Fruit fly (Drosophila melanogaster) whole organism, prepupa: ENCODE data around the gene Prp31.

Experiments used
- Blimp-1 ChIP-seq: fragments of 200-800 bp; sonication (Bioruptor generic); optimal IDR thresholded peaks from 3 replicates; lab custom pipeline; 2017; ENCODE audit warnings: missing biosample characterization, missing genetic modification characterization, mild to moderate bottlenecking, moderate library complexity, missing genetic modification reagents
- CG10631 ChIP-seq: fragments of 200-800 bp; sonication (Bioruptor generic); optimal IDR thresholded peaks from 2 replicates; lab custom pipeline; 2016; ENCODE audit warnings: missing biosample characterization, missing genetic modification characterization
- CG11294 ChIP-seq: fragments of 200-800 bp; sonication (Bioruptor generic); IDR thresholded peaks from 2 replicates; pipeline ENCODE4 v1.3.6; 2022; ENCODE audit warnings: missing biosample characterization, missing genetic modification characterization
- CG11762 ChIP-seq: fragments of 200-800 bp; sonication (Bioruptor generic); optimal IDR thresholded peaks from 3 replicates; lab custom pipeline; 2016; ENCODE audit warnings: missing biosample characterization, missing genetic modification characterization; ENCODE audit not compliant: insufficient read depth
- CG11902 ChIP-seq: fragments of 200-800 bp; sonication (Bioruptor generic); optimal IDR thresholded peaks from 3 replicates; lab custom pipeline; 2016; ENCODE audit warnings: missing biosample characterization, missing genetic modification characterization
- CG15336 ChIP-seq: fragments of 200-800 bp; sonication (Bioruptor generic); IDR thresholded peaks from 2 replicates; pipeline ENCODE4 v1.3.6; 2022; ENCODE audit warnings: missing biosample characterization, missing genetic modification characterization
- CG34406 ChIP-seq: fragments of 200-800 bp; sonication (Bioruptor generic); optimal IDR thresholded peaks from 3 replicates; lab custom pipeline; 2016; ENCODE audit warnings: missing biosample characterization, missing genetic modification characterization
- CG3919 ChIP-seq: fragments of 200-800 bp; sonication (Bioruptor generic); optimal IDR thresholded peaks from 3 replicates; lab custom pipeline; 2016; ENCODE audit warnings: missing biosample characterization, missing genetic modification characterization
- CG6163 ChIP-seq: fragments of 200-800 bp; sonication (Bioruptor generic); IDR thresholded peaks from 3 replicates; pipeline ENCODE4 v1.3.6; 2022; ENCODE audit warnings: missing biosample characterization, missing genetic modification characterization
- CG6276 ChIP-seq: fragments of 200-800 bp; sonication (Bioruptor generic); optimal IDR thresholded peaks from 2 replicates; lab custom pipeline; 2017; ENCODE audit warnings: missing biosample characterization, mild to moderate bottlenecking, missing genetic modification characterization
- CG7368 ChIP-seq: fragments of 200-800 bp; sonication (Bioruptor generic); optimal IDR thresholded peaks from 3 replicates; lab custom pipeline; 2016; ENCODE audit warnings: missing biosample characterization, missing genetic modification characterization
- CG8319 ChIP-seq: fragments of 200-800 bp; sonication (Bioruptor generic); optimal IDR thresholded peaks from 3 replicates; lab custom pipeline; 2016; ENCODE audit warnings: missing biosample characterization, missing genetic modification characterization
- CG8632 ChIP-seq: fragments of 200-800 bp; sonication (Bioruptor generic); optimal IDR thresholded peaks from 3 replicates; lab custom pipeline; 2016; ENCODE audit warnings: missing biosample characterization, missing genetic modification characterization
- CG9139 ChIP-seq: fragments of 200-800 bp; sonication (Bioruptor generic); optimal IDR thresholded peaks from 3 replicates; lab custom pipeline; 2017; ENCODE audit warnings: missing biosample characterization, mild to moderate bottlenecking, missing genetic modification characterization
- Eip75B ChIP-seq: fragments of 200-800 bp; sonication (Bioruptor generic); optimal IDR thresholded peaks from 3 replicates; lab custom pipeline; 2016; ENCODE audit warnings: missing biosample characterization, missing genetic modification characterization
- Eip78C ChIP-seq: fragments of 200-800 bp; sonication (Bioruptor generic); peaks from one replicate; lab custom pipeline; 2016; ENCODE audit warnings: missing biosample characterization, missing genetic modification characterization
- Eip93F ChIP-seq: fragments of 200-800 bp; sonication (Bioruptor generic); optimal IDR thresholded peaks from 2 replicates; lab custom pipeline; 2016; ENCODE audit warnings: missing biosample characterization, mild to moderate bottlenecking, missing genetic modification characterization
- Ets21C ChIP-seq: fragments of 200-800 bp; sonication (Bioruptor generic); optimal IDR thresholded peaks from 3 replicates; lab custom pipeline; 2016; ENCODE audit warnings: missing biosample characterization, missing genetic modification characterization
- Hr39 ChIP-seq: fragments of 200-800 bp; sonication (Bioruptor generic); optimal IDR thresholded peaks from 2 replicates; lab custom pipeline; 2016; ENCODE audit warnings: missing biosample characterization, missing genetic modification characterization
- Hr4 ChIP-seq: fragments of 200-800 bp; sonication (Bioruptor generic); optimal IDR thresholded peaks from 3 replicates; lab custom pipeline; 2016; ENCODE audit warnings: missing biosample characterization, missing genetic modification characterization
- Met ChIP-seq: fragments of 200-800 bp; sonication (Bioruptor generic); optimal IDR thresholded peaks from 3 replicates; lab custom pipeline; 2016; ENCODE audit warnings: missing biosample characterization, missing genetic modification characterization
- OdsH ChIP-seq: fragments of 200-800 bp; sonication (Bioruptor generic); optimal IDR thresholded peaks from 3 replicates; lab custom pipeline; 2016; ENCODE audit warnings: missing biosample characterization, missing genetic modification characterization
- Smox ChIP-seq: fragments of 200-800 bp; sonication (Bioruptor generic); optimal IDR thresholded peaks from 3 replicates; lab custom pipeline; 2016; ENCODE audit warnings: missing biosample characterization, missing genetic modification characterization
- Sox102F ChIP-seq: fragments of 200-800 bp; sonication (Bioruptor generic); optimal IDR thresholded peaks from 2 replicates; lab custom pipeline; 2016; ENCODE audit warnings: missing biosample characterization, mild to moderate bottlenecking, missing genetic modification characterization
- dsx ChIP-seq: fragments of 200-800 bp; optimal IDR thresholded peaks from 3 replicates; lab custom pipeline; 2019; ENCODE audit warnings: missing biosample characterization, mild to moderate bottlenecking, missing genetic modification characterization, moderate library complexity; ENCODE audit not compliant: poor library complexity, severe bottlenecking
- esn ChIP-seq: fragments of 200-800 bp; sonication (Bioruptor generic); optimal IDR thresholded peaks from 2 replicates; lab custom pipeline; 2016; ENCODE audit warnings: missing biosample characterization, mild to moderate bottlenecking, missing genetic modification characterization, moderate library complexity
- fkh ChIP-seq: fragments of 200-800 bp; sonication (Bioruptor generic); optimal IDR thresholded peaks from 3 replicates; lab custom pipeline; 2017; ENCODE audit warnings: missing biosample characterization, mild to moderate bottlenecking, missing genetic modification characterization, moderate library complexity
- pdm3 ChIP-seq: fragments of 200-800 bp; sonication (Bioruptor generic); optimal IDR thresholded peaks from 3 replicates; lab custom pipeline; 2016; ENCODE audit warnings: missing biosample characterization, missing genetic modification characterization
- salr ChIP-seq, 2 experiments: fragments of 200-800 bp; sonication (Bioruptor generic); optimal IDR thresholded peaks; 3 replicates each; lab custom pipeline; 2016 to 2018; ENCODE audit warnings: missing biosample characterization in 2 of 2, missing genetic modification characterization in 2 of 2, mild to moderate bottlenecking in 1 of 2
- ss ChIP-seq, 2 experiments: fragments of 200-800 bp; sonication (Bioruptor generic); optimal IDR thresholded peaks; 2 replicates in 1 of 2; 3 replicates in 1 of 2; lab custom pipeline; 2017 to 2018; ENCODE audit warnings: mild to moderate bottlenecking in 2 of 2, missing biosample characterization in 2 of 2, missing genetic modification characterization in 2 of 2, moderate library complexity in 1 of 2
- svp ChIP-seq: fragments of 200-800 bp; sonication (Bioruptor generic); peaks from one replicate; lab custom pipeline; 2016; ENCODE audit warnings: missing biosample characterization, missing genetic modification characterization

The Prp31 gene

dm6 chr3L:15196711-15197320 is 37.9 kb downstream of the Prp31 start (continued):
- no peak for TF ChIP-seq CG11762 (GFP tag; lab: Kevin White, UChicago)
- TF ChIP-seq Hr39 = no peak
- no peak for TF ChIP-seq CG15336 (GFP tag; lab: Robert Waterston, UW)
- no peak for TF ChIP-seq Eip93F
- no peak for TF ChIP-seq Hr4
- no peak for TF ChIP-seq Blimp-1 (GFP tag; lab: Kevin White, UChicago)
- TF ChIP-seq CG11294 (GFP tag; lab: Robert Waterston, UW) = no peak
- TF ChIP-seq, all 60 proteins: peak for 10

- TF ChIP-seq Hr39 (no peak), OdsH (GFP tag; lab: Kevin White, UChicago) (no peak), Blimp-1 (GFP tag; lab: Kevin White, UChicago) (no peak), CG7368 (GFP tag; lab: Kevin White, UChicago) (no peak), pdm3 (GFP tag; lab: Kevin White, UChicago) (no peak), Smox (GFP tag; lab: Kevin White, UChicago) (no peak), CG6276 (GFP tag; lab: Kevin White, UChicago) (no peak), fkh (GFP tag; lab: Kevin White, UChicago) (no peak), Eip93F (no peak), CG15336 (GFP tag; lab: Robert Waterston, UW) (no peak), Hr4 (no peak), CG9139 (no peak), Met (no peak), Sox102F (GFP tag; lab: Kevin White, UChicago) (no peak), esn (GFP tag; lab: Kevin White, UChicago) (no peak), CG3919 (GFP tag; lab: Kevin White, UChicago) (no peak)
Measured at dm6 chr3L:15197978-15198377, 39.1 kb downstream of the Prp31 start.

dm6 chr3L:15199216-15200090 is 40.6 kb downstream of the Prp31 start:
- TF ChIP-seq Eip78C = peak; percentile 30
- no peak for TF ChIP-seq ss (GFP tag; optimal IDR thresholded peaks at IDR 0.05; lab: Kevin White, UChicago)
- TF ChIP-seq Met = peak; percentile 1

- TF ChIP-seq svp (GFP tag; lab: Kevin White, UChicago) (peak; percentile 56), Eip78C (peak; percentile 1), CG7368 (GFP tag; lab: Kevin White, UChicago) (no peak)
Measured at dm6 chr3L:15200280-15200987, 41.5 kb downstream of the Prp31 start.

- no peak for TF ChIP-seq CG8319 (GFP tag; lab: Kevin White, UChicago)
- no peak for TF ChIP-seq CG8632 (GFP tag; lab: Kevin White, UChicago)
- no peak for TF ChIP-seq CG34406
- no peak for TF ChIP-seq pdm3 (GFP tag; lab: Kevin White, UChicago)
- TF ChIP-seq CG11902 = no peak
- TF ChIP-seq salr (GFP tag; optimal IDR thresholded peaks at IDR 0.05; lab: Kevin White, UChicago) = no peak
- no peak for TF ChIP-seq Smox (GFP tag; lab: Kevin White, UChicago)
- no peak for TF ChIP-seq CG11762 (GFP tag; lab: Kevin White, UChicago)
- TF ChIP-seq Eip75B = no peak
- TF ChIP-seq CG10631 (GFP tag; lab: Kevin White, UChicago) = no peak
- no peak for TF ChIP-seq CG6163 (GFP tag; lab: Robert Waterston, UW)
- no peak for TF ChIP-seq dsx (GFP tag; lab: Kevin White, UChicago)
- no peak for TF ChIP-seq CG11294 (GFP tag; lab: Robert Waterston, UW)
- no peak for TF ChIP-seq Ets21C (GFP tag; lab: Kevin White, UChicago)
Measured at dm6 chr3L:15201351-15201750, 42.5 kb downstream of the Prp31 start.
